Worm (Caenorhabditis elegans) whole organism, L1 larva: Measurements from ENCODE around the gene F28G4.2.

Experiments used
- elt-2 ChIP-seq: sonication (generic microtip); optimal IDR thresholded peaks from 2 replicates; lab custom pipeline; 2016; ENCODE audit warnings: missing genetic modification characterization, mild to moderate bottlenecking, inconsistent platforms, missing compliant biosample characterization, missing genetic modification reagents
- mdl-1 ChIP-seq, 2 experiments: fragments of 150-350 bp; optimal IDR thresholded peaks; 2 replicates each; lab custom pipeline; 2014 to 2017; ENCODE audit warnings: missing biosample characterization in 2 of 2, missing genetic modification characterization in 2 of 2, inconsistent platforms in 1 of 2
- tlp-1 ChIP-seq: fragments of 150-350 bp; optimal IDR thresholded peaks from 2 replicates; lab custom pipeline; 2014; ENCODE audit warnings: missing biosample characterization, missing genetic modification characterization
- ztf-4 ChIP-seq: fragments of 150-350 bp; optimal IDR thresholded peaks from 2 replicates; lab custom pipeline; 2014; ENCODE audit warnings: missing biosample characterization, missing genetic modification characterization

DNA sequence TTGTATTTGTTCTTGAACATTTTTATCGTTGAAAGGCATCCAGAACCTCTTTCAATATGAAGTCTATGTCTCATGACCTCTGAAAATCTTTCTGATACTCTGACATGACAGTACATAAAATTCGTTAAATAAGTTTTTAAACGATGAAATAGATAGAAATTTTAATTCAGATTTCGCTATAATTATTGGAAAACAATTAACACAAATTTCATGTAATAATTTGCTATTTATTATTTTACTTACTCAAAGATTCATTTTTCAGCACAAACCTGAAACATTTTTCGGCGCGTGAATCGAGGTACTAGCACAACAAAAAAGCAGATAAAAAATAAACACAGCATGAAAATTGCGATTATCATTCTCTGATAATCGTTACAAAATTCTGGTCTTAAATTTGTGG, 15.6 kb downstream of the F28G4.2 start, which contains the start of gene T13F3.4:
- TF ChIP-seq tlp-1: no peak
- TF ChIP-seq ztf-4 (tag; lab: Kevin White, UChicago): no peak
- no peak for TF ChIP-seq elt-2 (tag; lab: Kevin White, UChicago)
- TF ChIP-seq mdl-1 (tag; optimal IDR thresholded peaks at IDR 0.05; lab: Kevin White, UChicago): no peak
